Fruit fly (Drosophila melanogaster) whole organism, prepupa: Measurements from ENCODE around the gene hh.

ENCODE experiments used
- Blimp-1 ChIP-seq: fragments of 200-800 bp; sonication (Bioruptor generic); optimal IDR thresholded peaks from 3 replicates; lab custom pipeline; 2017; ENCODE audit warnings: missing biosample characterization, missing genetic modification characterization, mild to moderate bottlenecking, moderate library complexity, missing genetic modification reagents
- CG10669 ChIP-seq: fragments of 200-800 bp; sonication (Bioruptor generic); optimal IDR thresholded peaks from 3 replicates; lab custom pipeline; 2018; ENCODE audit warnings: missing biosample characterization, mild to moderate bottlenecking, missing genetic modification characterization, moderate library complexity
- CG11762 ChIP-seq: fragments of 200-800 bp; sonication (Bioruptor generic); optimal IDR thresholded peaks from 3 replicates; lab custom pipeline; 2016; ENCODE audit warnings: missing biosample characterization, missing genetic modification characterization; ENCODE audit not compliant: insufficient read depth
- CG11902 ChIP-seq: fragments of 200-800 bp; sonication (Bioruptor generic); optimal IDR thresholded peaks from 3 replicates; lab custom pipeline; 2016; ENCODE audit warnings: missing biosample characterization, missing genetic modification characterization
- CG15336 ChIP-seq: fragments of 200-800 bp; sonication (Bioruptor generic); IDR thresholded peaks from 2 replicates; pipeline ENCODE4 v1.3.6; 2022; ENCODE audit warnings: missing biosample characterization, missing genetic modification characterization
- CG1621 ChIP-seq: fragments of 200-800 bp; sonication (Bioruptor generic); optimal IDR thresholded peaks from 3 replicates; lab custom pipeline; 2018; ENCODE audit warnings: missing biosample characterization, mild to moderate bottlenecking, missing genetic modification characterization
- CG3032 ChIP-seq: fragments of 200-800 bp; optimal IDR thresholded peaks from 2 replicates; lab custom pipeline; 2019; ENCODE audit warnings: missing biosample characterization, mild to moderate bottlenecking, missing genetic modification characterization, moderate library complexity
- CG31627 ChIP-seq: fragments of 200-800 bp; sonication (Bioruptor generic); optimal IDR thresholded peaks from 3 replicates; lab custom pipeline; 2016; ENCODE audit warnings: missing biosample characterization, missing genetic modification characterization
- CG32006 ChIP-seq: fragments of 200-800 bp; sonication (Bioruptor generic); optimal IDR thresholded peaks from 3 replicates; lab custom pipeline; 2017; ENCODE audit warnings: missing biosample characterization, mild to moderate bottlenecking, missing genetic modification characterization
- CG34406 ChIP-seq: fragments of 200-800 bp; sonication (Bioruptor generic); optimal IDR thresholded peaks from 3 replicates; lab custom pipeline; 2016; ENCODE audit warnings: missing biosample characterization, missing genetic modification characterization
- CG3919 ChIP-seq: fragments of 200-800 bp; sonication (Bioruptor generic); optimal IDR thresholded peaks from 3 replicates; lab custom pipeline; 2016; ENCODE audit warnings: missing biosample characterization, missing genetic modification characterization
- CG4318 ChIP-seq: fragments of 200-800 bp; sonication (Bioruptor generic); optimal IDR thresholded peaks from 3 replicates; lab custom pipeline; 2017; ENCODE audit warnings: missing biosample characterization, mild to moderate bottlenecking, missing genetic modification characterization
- CG6163 ChIP-seq: fragments of 200-800 bp; sonication (Bioruptor generic); IDR thresholded peaks from 3 replicates; pipeline ENCODE4 v1.3.6; 2022; ENCODE audit warnings: missing biosample characterization, missing genetic modification characterization
- CG6792 ChIP-seq: fragments of 200-800 bp; sonication (Bioruptor generic); optimal IDR thresholded peaks from 3 replicates; lab custom pipeline; 2016; ENCODE audit warnings: missing biosample characterization, missing genetic modification characterization
- CG6808 ChIP-seq: fragments of 200-800 bp; sonication (Bioruptor generic); optimal IDR thresholded peaks from 3 replicates; lab custom pipeline; 2017; ENCODE audit warnings: missing biosample characterization, missing genetic modification characterization, mild to moderate bottlenecking, moderate library complexity, missing genetic modification reagents
- CG6854 ChIP-seq: fragments of 200-800 bp; sonication (Bioruptor generic); optimal IDR thresholded peaks from 2 replicates; lab custom pipeline; 2017; ENCODE audit warnings: missing biosample characterization, mild to moderate bottlenecking, missing genetic modification characterization
- CG8119 ChIP-seq: fragments of 200-800 bp; sonication (Bioruptor generic); IDR thresholded peaks from 3 replicates; pipeline ENCODE4 v1.3.6; 2022; ENCODE audit warnings: missing biosample characterization, missing genetic modification characterization
- CG8319 ChIP-seq: fragments of 200-800 bp; sonication (Bioruptor generic); optimal IDR thresholded peaks from 3 replicates; lab custom pipeline; 2016; ENCODE audit warnings: missing biosample characterization, missing genetic modification characterization
- CG8632 ChIP-seq: fragments of 200-800 bp; sonication (Bioruptor generic); optimal IDR thresholded peaks from 3 replicates; lab custom pipeline; 2016; ENCODE audit warnings: missing biosample characterization, missing genetic modification characterization
- Eip75B ChIP-seq: fragments of 200-800 bp; sonication (Bioruptor generic); optimal IDR thresholded peaks from 3 replicates; lab custom pipeline; 2016; ENCODE audit warnings: missing biosample characterization, missing genetic modification characterization
- Eip93F ChIP-seq: fragments of 200-800 bp; sonication (Bioruptor generic); optimal IDR thresholded peaks from 2 replicates; lab custom pipeline; 2016; ENCODE audit warnings: missing biosample characterization, mild to moderate bottlenecking, missing genetic modification characterization
- Ets96B ChIP-seq: fragments of 200-800 bp; optimal IDR thresholded peaks from 2 replicates; lab custom pipeline; 2019; ENCODE audit warnings: missing biosample characterization, mild to moderate bottlenecking, missing genetic modification characterization, moderate library complexity
- Gug ChIP-seq: fragments of 200-800 bp; sonication (Bioruptor generic); IDR thresholded peaks from 2 replicates; pipeline ENCODE4 v1.3.6; 2022; ENCODE audit warnings: missing biosample characterization, missing genetic modification characterization
- Hr38 ChIP-seq: sonication (Bioruptor generic); optimal IDR thresholded peaks from 2 replicates; lab custom pipeline; 2016; ENCODE audit warnings: missing biosample characterization, missing genetic modification characterization
- Hr39 ChIP-seq: fragments of 200-800 bp; sonication (Bioruptor generic); optimal IDR thresholded peaks from 2 replicates; lab custom pipeline; 2016; ENCODE audit warnings: missing biosample characterization, missing genetic modification characterization
- Hr4 ChIP-seq: fragments of 200-800 bp; sonication (Bioruptor generic); optimal IDR thresholded peaks from 3 replicates; lab custom pipeline; 2016; ENCODE audit warnings: missing biosample characterization, missing genetic modification characterization
- Met ChIP-seq: fragments of 200-800 bp; sonication (Bioruptor generic); optimal IDR thresholded peaks from 3 replicates; lab custom pipeline; 2016; ENCODE audit warnings: missing biosample characterization, missing genetic modification characterization
- OdsH ChIP-seq: fragments of 200-800 bp; sonication (Bioruptor generic); optimal IDR thresholded peaks from 3 replicates; lab custom pipeline; 2016; ENCODE audit warnings: missing biosample characterization, missing genetic modification characterization
- Sox102F ChIP-seq: fragments of 200-800 bp; sonication (Bioruptor generic); optimal IDR thresholded peaks from 2 replicates; lab custom pipeline; 2016; ENCODE audit warnings: missing biosample characterization, mild to moderate bottlenecking, missing genetic modification characterization
- Sox14 ChIP-seq: fragments of 200-800 bp; sonication (Bioruptor generic); optimal IDR thresholded peaks from 3 replicates; lab custom pipeline; 2016; ENCODE audit warnings: missing biosample characterization, missing genetic modification characterization
- Sox15 ChIP-seq: fragments of 200-800 bp; sonication (Bioruptor generic); optimal IDR thresholded peaks from 3 replicates; lab custom pipeline; 2016; ENCODE audit warnings: missing biosample characterization, missing genetic modification characterization
- achi ChIP-seq: fragments of 200-800 bp; sonication (Bioruptor generic); optimal IDR thresholded peaks from 3 replicates; lab custom pipeline; 2016; ENCODE audit warnings: missing biosample characterization, missing genetic modification characterization
- acj6 ChIP-seq: fragments of 200-800 bp; sonication (Bioruptor generic); optimal IDR thresholded peaks from 3 replicates; lab custom pipeline; 2016; ENCODE audit warnings: missing biosample characterization, missing genetic modification characterization
- cyc ChIP-seq: fragments of 200-800 bp; sonication (Bioruptor generic); optimal IDR thresholded peaks from 3 replicates; lab custom pipeline; 2016; ENCODE audit warnings: missing biosample characterization, missing genetic modification characterization
- dac ChIP-seq: fragments of 200-800 bp; sonication (Bioruptor generic); optimal IDR thresholded peaks from 2 replicates; lab custom pipeline; 2017; ENCODE audit warnings: missing biosample characterization, mild to moderate bottlenecking, missing genetic modification characterization
- eg ChIP-seq: fragments of 200-800 bp; sonication (Bioruptor generic); IDR thresholded peaks from 3 replicates; pipeline ENCODE4 v1.3.6; 2022; ENCODE audit warnings: missing biosample characterization, missing genetic modification characterization
- esn ChIP-seq: fragments of 200-800 bp; sonication (Bioruptor generic); optimal IDR thresholded peaks from 2 replicates; lab custom pipeline; 2016; ENCODE audit warnings: missing biosample characterization, mild to moderate bottlenecking, missing genetic modification characterization, moderate library complexity
- fd59A ChIP-seq: fragments of 200-800 bp; sonication (Bioruptor generic); optimal IDR thresholded peaks from 2 replicates; lab custom pipeline; 2017; ENCODE audit warnings: missing biosample characterization, mild to moderate bottlenecking, missing genetic modification characterization, missing genetic modification reagents
- fkh ChIP-seq: fragments of 200-800 bp; sonication (Bioruptor generic); optimal IDR thresholded peaks from 3 replicates; lab custom pipeline; 2017; ENCODE audit warnings: missing biosample characterization, mild to moderate bottlenecking, missing genetic modification characterization, moderate library complexity
- net ChIP-seq: fragments of 200-800 bp; sonication (Bioruptor generic); optimal IDR thresholded peaks from 3 replicates; lab custom pipeline; 2016; ENCODE audit warnings: missing biosample characterization, missing genetic modification characterization
- pdm3 ChIP-seq: fragments of 200-800 bp; sonication (Bioruptor generic); optimal IDR thresholded peaks from 3 replicates; lab custom pipeline; 2016; ENCODE audit warnings: missing biosample characterization, missing genetic modification characterization
- ss ChIP-seq, 2 experiments: fragments of 200-800 bp; sonication (Bioruptor generic); optimal IDR thresholded peaks; 2 replicates in 1 of 2; 3 replicates in 1 of 2; lab custom pipeline; 2017 to 2018; ENCODE audit warnings: mild to moderate bottlenecking in 2 of 2, missing biosample characterization in 2 of 2, missing genetic modification characterization in 2 of 2, moderate library complexity in 1 of 2
- svp ChIP-seq: fragments of 200-800 bp; sonication (Bioruptor generic); peaks from one replicate; lab custom pipeline; 2016; ENCODE audit warnings: missing biosample characterization, missing genetic modification characterization
- vri ChIP-seq: fragments of 200-800 bp; sonication (Bioruptor generic); optimal IDR thresholded peaks from 3 replicates; lab custom pipeline; 2016; ENCODE audit warnings: missing biosample characterization, mild to moderate bottlenecking, missing genetic modification characterization

The hh gene

dm6 chr3R:23191108-23191771 lies 49.5 kb upstream of the hh start (continued):
- TF ChIP-seq ss (GFP tag; optimal IDR thresholded peaks at IDR 0.05; lab: Kevin White, UChicago): no peak
- no peak for TF ChIP-seq CG8119 (GFP tag; lab: Robert Waterston, UW)
- TF ChIP-seq CG15336 (GFP tag; lab: Robert Waterston, UW): peak; percentile 39; the same call in 1 of the 2 replicates
- TF ChIP-seq CG6792 (GFP tag; lab: Kevin White, UChicago): peak; percentile 38
- TF ChIP-seq Eip75B (GFP tag; lab: Kevin White, UChicago): peak; percentile 58
- peak; percentile 50 for TF ChIP-seq CG31627 (GFP tag; lab: Kevin White, UChicago)
- no peak for TF ChIP-seq Hr38 (GFP tag; lab: Kevin White, UChicago)
- peak; percentile 21 for TF ChIP-seq CG8632
- no peak for TF ChIP-seq pdm3 (GFP tag; lab: Kevin White, UChicago)
- TF ChIP-seq CG6854 (GFP tag; lab: Kevin White, UChicago): peak; percentile 23
- TF ChIP-seq esn (GFP tag; lab: Kevin White, UChicago): peak; percentile 65
- TF ChIP-seq CG3032 (tag; lab: Kevin White, UChicago): peak; percentile 2
- peak; percentile 10 for TF ChIP-seq achi (GFP tag; lab: Kevin White, UChicago)

dm6 chr3R:23189958-23190900 lies 48.5 kb upstream of the hh start:
- TF ChIP-seq Eip75B (GFP tag; lab: Kevin White, UChicago): peak; percentile 91
- TF ChIP-seq CG8119 (GFP tag; lab: Robert Waterston, UW): peak; percentile 62
- peak; percentile 63 for TF ChIP-seq Gug
- TF ChIP-seq CG32006: peak; percentile 73
- peak; percentile 78 for TF ChIP-seq net
- TF ChIP-seq Sox15: peak; percentile 86
- TF ChIP-seq svp: peak; percentile 97
- peak; percentile 93 for TF ChIP-seq Hr39 (GFP tag; lab: Kevin White, UChicago)
- peak; percentile 88 for TF ChIP-seq CG3919 (GFP tag; lab: Kevin White, UChicago)
- peak; percentile 78 for TF ChIP-seq CG8319 (GFP tag; lab: Kevin White, UChicago)
- TF ChIP-seq Hr38 (GFP tag; lab: Kevin White, UChicago): no peak
- peak; percentile 90 for TF ChIP-seq CG34406 (GFP tag; lab: Kevin White, UChicago)
- TF ChIP-seq CG15336 (GFP tag; lab: Robert Waterston, UW): peak; percentile 78
- no peak for TF ChIP-seq dac (GFP tag; lab: Kevin White, UChicago)
- TF ChIP-seq pdm3 (GFP tag; lab: Kevin White, UChicago): peak; percentile 91
- TF ChIP-seq CG1621: peak; percentile 79
- peak; percentile 82 for TF ChIP-seq CG11902
- TF ChIP-seq Sox102F (GFP tag; lab: Kevin White, UChicago): peak; percentile 93
- TF ChIP-seq acj6 (GFP tag; lab: Kevin White, UChicago): peak; percentile 89
- peak; percentile 91 for TF ChIP-seq Sox14 (GFP tag; lab: Kevin White, UChicago)
- peak; percentile 83 for TF ChIP-seq CG11762 (GFP tag; lab: Kevin White, UChicago)
- peak; percentile 86 for TF ChIP-seq eg (GFP tag; lab: Robert Waterston, UW)
- TF ChIP-seq fkh (GFP tag; lab: Kevin White, UChicago): peak; percentile 18
- peak; percentile 93 for TF ChIP-seq Met (GFP tag; lab: Kevin White, UChicago)
- peak; percentile 50 for TF ChIP-seq Eip93F (GFP tag; lab: Kevin White, UChicago)
- peak; percentile 89 for TF ChIP-seq CG6163 (GFP tag; lab: Robert Waterston, UW)
- TF ChIP-seq CG8632: peak; percentile 89
- peak; percentile 87 for TF ChIP-seq cyc
- TF ChIP-seq fd59A (GFP tag; lab: Kevin White, UChicago): peak; percentile 67
- peak; percentile 81 for TF ChIP-seq CG10669 (GFP tag; lab: Kevin White, UChicago)
- TF ChIP-seq CG31627 (GFP tag; lab: Kevin White, UChicago): peak; percentile 91
- TF ChIP-seq Hr4 (GFP tag; lab: Kevin White, UChicago): peak; percentile 83
- peak; percentile 93 for TF ChIP-seq esn (GFP tag; lab: Kevin White, UChicago)
- TF ChIP-seq Blimp-1 (GFP tag; lab: Kevin White, UChicago): peak; percentile 71
- peak; percentile 88 for TF ChIP-seq CG6792 (GFP tag; lab: Kevin White, UChicago)
- peak; percentile 76 for TF ChIP-seq CG3032 (tag; lab: Kevin White, UChicago)
- TF ChIP-seq Ets96B (tag; lab: Kevin White, UChicago): peak; percentile 87
- peak; percentile 73 for TF ChIP-seq CG6808 (GFP tag; lab: Kevin White, UChicago)
- TF ChIP-seq vri (GFP tag; lab: Kevin White, UChicago): peak; percentile 83
- TF ChIP-seq CG4318 (GFP tag; lab: Kevin White, UChicago): peak; percentile 28
- TF ChIP-seq OdsH (GFP tag; lab: Kevin White, UChicago): peak; percentile 88
